Worm (Caenorhabditis elegans) whole organism, young adult: ENCODE data around the gene glt-6.

Source experiments
- B0019.2 ChIP-seq: fragments of 200-800 bp; sonication (Bioruptor generic); conservative IDR thresholded peaks from 2 replicates; pipeline ENCODE4 v1.3.6; 2022; ENCODE audit warnings: missing genetic modification reagents, missing genetic modification characterization, missing compliant biosample characterization
- B0336.3 ChIP-seq: fragments of 200-800 bp; sonication (Bioruptor generic); IDR thresholded peaks from 2 replicates; pipeline ENCODE4 v1.3.6; 2022; ENCODE audit warnings: missing genetic modification characterization, missing compliant biosample characterization
- C06A6.2 ChIP-seq: fragments of 200-800 bp; sonication (Bioruptor generic); conservative IDR thresholded peaks from 2 replicates; pipeline ENCODE4 v1.3.6; 2022; ENCODE audit warnings: missing genetic modification characterization, missing compliant biosample characterization
- C17E4.6 ChIP-seq: fragments of 200-800 bp; sonication (Bioruptor generic); IDR thresholded peaks from 2 replicates; pipeline ENCODE4 v1.3.6; 2022; ENCODE audit warnings: missing genetic modification reagents, missing genetic modification characterization, missing compliant biosample characterization
- D2030.7 ChIP-seq: fragments of 200-800 bp; sonication (Bioruptor generic); IDR thresholded peaks from 2 replicates; pipeline ENCODE4 v1.3.6; 2022; ENCODE audit warnings: missing genetic modification reagents, missing genetic modification characterization, missing compliant biosample characterization
- F57A8.1 ChIP-seq: fragments of 200-800 bp; sonication (Bioruptor generic); optimal IDR thresholded peaks from 2 replicates; lab custom pipeline; 2018; ENCODE audit warnings: mild to moderate bottlenecking, missing genetic modification characterization, moderate library complexity, missing compliant biosample characterization
- K11D2.4 ChIP-seq: fragments of 200-800 bp; sonication (Bioruptor generic); IDR thresholded peaks from 2 replicates; pipeline ENCODE4 v1.3.6; 2022; ENCODE audit warnings: missing genetic modification reagents, missing genetic modification characterization, missing compliant biosample characterization
- T07F8.4 ChIP-seq: sonication (generic microtip); optimal IDR thresholded peaks from 2 replicates; lab custom pipeline; 2016; ENCODE audit warnings: mild to moderate bottlenecking, missing genetic modification characterization, moderate library complexity, missing compliant biosample characterization
- Y79H2A.3 ChIP-seq: fragments of 200-800 bp; sonication (Bioruptor generic); conservative IDR thresholded peaks from 2 replicates; pipeline ENCODE4 v1.3.6; 2022; ENCODE audit warnings: missing genetic modification reagents, missing genetic modification characterization, missing compliant biosample characterization
- ZK185.1 ChIP-seq: sonication (generic microtip); optimal IDR thresholded peaks from 2 replicates; lab custom pipeline; 2016; ENCODE audit warnings: mild to moderate bottlenecking, missing genetic modification characterization, missing compliant biosample characterization; ENCODE audit not compliant: poor library complexity, severe bottlenecking
- ama-1 ChIP-seq, 3 experiments: fragments of 150-350 bp in 1 of 3; sonication (generic microtip) in 2 of 3; optimal IDR thresholded peaks; 2 replicates each; lab custom pipeline; 2014 to 2018; ENCODE audit warnings: missing biosample characterization in 2 of 3, missing genetic modification characterization in 2 of 3, missing genetic modification reagents in 2 of 3
- aptf-2 ChIP-seq: fragments of 200-800 bp; sonication (Bioruptor generic); conservative IDR thresholded peaks from 2 replicates; pipeline ENCODE4 v1.3.6; 2022; ENCODE audit warnings: missing genetic modification reagents, missing genetic modification characterization, missing compliant biosample characterization
- aptf-3 ChIP-seq: fragments of 200-800 bp; sonication (Bioruptor generic); IDR thresholded peaks from 2 replicates; pipeline ENCODE4 v1.3.6; 2022; ENCODE audit warnings: missing genetic modification characterization, missing compliant biosample characterization
- atf-7 ChIP-seq: sonication (generic microtip); optimal IDR thresholded peaks from 2 replicates; lab custom pipeline; 2017; ENCODE audit warnings: mild to moderate bottlenecking, missing genetic modification characterization, missing compliant biosample characterization
- attf-3 ChIP-seq: fragments of 200-800 bp; sonication (Bioruptor generic); conservative IDR thresholded peaks from 2 replicates; pipeline ENCODE4 v1.3.6; 2022; ENCODE audit warnings: missing genetic modification reagents, missing genetic modification characterization, missing compliant biosample characterization
- bed-1 ChIP-seq: fragments of 200-800 bp; sonication (Bioruptor generic); IDR thresholded peaks from 2 replicates; pipeline ENCODE4 v1.3.6; 2022; ENCODE audit warnings: missing genetic modification reagents, missing genetic modification characterization, missing compliant biosample characterization
- bed-2 ChIP-seq: fragments of 200-800 bp; sonication (Bioruptor generic); IDR thresholded peaks from 2 replicates; pipeline ENCODE4 v1.3.6; 2022; ENCODE audit warnings: missing genetic modification reagents, missing genetic modification characterization, missing compliant biosample characterization
- ceh-40 ChIP-seq: fragments of 200-800 bp; sonication (Bioruptor generic); IDR thresholded peaks from 2 replicates; pipeline ENCODE4 v1.3.6; 2022; ENCODE audit warnings: missing genetic modification characterization, missing compliant biosample characterization
- ceh-79 ChIP-seq: sonication (generic microtip); optimal IDR thresholded peaks from 2 replicates; lab custom pipeline; 2017; ENCODE audit warnings: mild to moderate bottlenecking, missing genetic modification characterization, missing compliant biosample characterization
- ceh-91 ChIP-seq: fragments of 200-800 bp; sonication (Bioruptor generic); IDR thresholded peaks from 2 replicates; pipeline ENCODE4 v1.3.6; 2022; ENCODE audit warnings: missing genetic modification reagents, missing genetic modification characterization, missing compliant biosample characterization
- chd-7 ChIP-seq: sonication (generic microtip); optimal IDR thresholded peaks from 2 replicates; lab custom pipeline; 2016; ENCODE audit warnings: mild to moderate bottlenecking, missing genetic modification characterization, moderate library complexity, missing compliant biosample characterization
- die-1 ChIP-seq: sonication (generic microtip); optimal IDR thresholded peaks from 2 replicates; lab custom pipeline; 2016; ENCODE audit warnings: missing genotype, mild to moderate bottlenecking, missing genetic modification characterization, missing compliant biosample characterization
- dpff-1 ChIP-seq: sonication (generic microtip); optimal IDR thresholded peaks from 2 replicates; lab custom pipeline; 2017; ENCODE audit warnings: mild to moderate bottlenecking, missing genetic modification characterization, missing compliant biosample characterization
- efl-1 ChIP-seq: fragments of 150-350 bp; optimal IDR thresholded peaks from 2 replicates; lab custom pipeline; 2014; ENCODE audit warnings: missing biosample characterization, missing genetic modification reagents, missing genetic modification characterization
- ets-4 ChIP-seq: fragments of 200-800 bp; sonication (Bioruptor generic); optimal IDR thresholded peaks from 2 replicates; lab custom pipeline; 2018; ENCODE audit warnings: mild to moderate bottlenecking, missing genetic modification characterization, missing compliant biosample characterization
- fkh-3 ChIP-seq: sonication (generic microtip); optimal IDR thresholded peaks from 2 replicates; lab custom pipeline; 2016; ENCODE audit warnings: mild to moderate bottlenecking, missing genetic modification characterization, missing compliant biosample characterization
- hmg-1.2 ChIP-seq: fragments of 200-800 bp; sonication (Bioruptor generic); IDR thresholded peaks from 2 replicates; pipeline ENCODE4 v1.3.6; 2022; ENCODE audit warnings: missing genetic modification reagents, missing genetic modification characterization, missing compliant biosample characterization
- hsf-1 ChIP-seq: fragments of 200-800 bp; sonication (Bioruptor generic); IDR thresholded peaks from 2 replicates; pipeline ENCODE4 v1.3.6; 2022; ENCODE audit warnings: missing genetic modification reagents, missing genetic modification characterization, missing compliant biosample characterization
- lag-1 ChIP-seq: fragments of 200-800 bp; sonication (Bioruptor generic); IDR thresholded peaks from 2 replicates; pipeline ENCODE4 v1.3.6; 2022; ENCODE audit warnings: missing genetic modification reagents, missing genetic modification characterization, missing compliant biosample characterization
- let-526 ChIP-seq: fragments of 200-800 bp; sonication (Bioruptor generic); IDR thresholded peaks from 2 replicates; pipeline ENCODE4 v1.3.6; 2022; ENCODE audit warnings: missing genetic modification reagents, missing genetic modification characterization, missing compliant biosample characterization
- let-607 ChIP-seq, 2 experiments: fragments of 200-800 bp in 1 of 2; sonication (Bioruptor generic) in 1 of 2; sonication (generic microtip) in 1 of 2; optimal IDR thresholded peaks; 2 replicates each; lab custom pipeline; 2016 to 2018; ENCODE audit warnings: mild to moderate bottlenecking in 2 of 2, missing compliant biosample characterization in 2 of 2, missing genetic modification characterization in 2 of 2, moderate library complexity in 2 of 2, missing genotype in 1 of 2
- lin-26 ChIP-seq: fragments of 200-800 bp; sonication (Bioruptor generic); IDR thresholded peaks from 2 replicates; pipeline ENCODE4 v1.3.6; 2022; ENCODE audit warnings: missing genetic modification reagents, missing genetic modification characterization, missing compliant biosample characterization
- lin-35 ChIP-seq, 3 experiments: fragments of 150-350 bp in 2 of 3; sonication (generic microtip) in 1 of 3; optimal IDR thresholded peaks; 2 replicates each; lab custom pipeline; 2014 to 2018; ENCODE audit warnings: missing biosample characterization in 3 of 3, missing genetic modification characterization in 3 of 3, missing genetic modification reagents in 3 of 3
- lin-40 ChIP-seq: sonication (generic microtip); optimal IDR thresholded peaks from 2 replicates; lab custom pipeline; 2016; ENCODE audit warnings: missing genetic modification characterization, mild to moderate bottlenecking, missing compliant biosample characterization, missing genotype, missing genetic modification reagents
- mes-4 ChIP-seq: sonication (generic microtip); optimal IDR thresholded peaks from 2 replicates; lab custom pipeline; 2016; ENCODE audit warnings: missing genotype, missing genetic modification characterization, missing compliant biosample characterization
- nfya-1 ChIP-seq: sonication (generic microtip); optimal IDR thresholded peaks from 2 replicates; lab custom pipeline; 2017; ENCODE audit warnings: antibody characterized with exemption, missing compliant biosample characterization, missing genetic modification characterization, borderline replicate concordance; ENCODE audit not compliant: insufficient read depth
- nhr-120 ChIP-seq: fragments of 200-800 bp; sonication (Bioruptor generic); IDR thresholded peaks from 2 replicates; pipeline ENCODE4 v1.3.6; 2022; ENCODE audit warnings: missing genetic modification characterization, missing compliant biosample characterization
- nhr-80 ChIP-seq: sonication (generic microtip); optimal IDR thresholded peaks from 2 replicates; lab custom pipeline; 2016; ENCODE audit warnings: missing genetic modification characterization, missing compliant biosample characterization
- pha-4 ChIP-seq: fragments of 150-350 bp; sonication (generic microtip); optimal IDR thresholded peaks from 2 replicates; lab custom pipeline; 2014; ENCODE audit warnings: missing biosample characterization, missing genetic modification reagents, missing genetic modification characterization
- snpc-1.1 ChIP-seq: sonication (generic microtip); optimal IDR thresholded peaks from 2 replicates; lab custom pipeline; 2017; ENCODE audit warnings: missing genetic modification characterization, mild to moderate bottlenecking, missing compliant biosample characterization, antibody characterized with exemption, moderate library complexity, missing genotype, missing genetic modification reagents; ENCODE audit not compliant: insufficient read depth
- snpc-3.4 ChIP-seq: sonication (generic microtip); optimal IDR thresholded peaks from 2 replicates; lab custom pipeline; 2017; ENCODE audit warnings: missing genetic modification characterization, mild to moderate bottlenecking, missing compliant biosample characterization, antibody characterized with exemption, moderate library complexity, missing genotype, missing genetic modification reagents
- tbp1 ChIP-seq: fragments of 200-800 bp; sonication (Bioruptor generic); optimal IDR thresholded peaks from 2 replicates; lab custom pipeline; 2018; ENCODE audit warnings: mild to moderate bottlenecking, missing genetic modification characterization, missing compliant biosample characterization
- tlf-1 ChIP-seq: fragments of 200-800 bp; sonication (Bioruptor generic); optimal IDR thresholded peaks from 2 replicates; lab custom pipeline; 2018; ENCODE audit warnings: mild to moderate bottlenecking, missing genetic modification characterization, missing compliant biosample characterization
- unc-130 ChIP-seq: sonication (generic microtip); optimal IDR thresholded peaks from 2 replicates; lab custom pipeline; 2016; ENCODE audit warnings: missing genetic modification reagents, missing genetic modification characterization, missing compliant biosample characterization
- zfh-2 ChIP-seq: fragments of 200-800 bp; sonication (Bioruptor generic); conservative IDR thresholded peaks from 2 replicates; pipeline ENCODE4 v1.3.6; 2022; ENCODE audit warnings: missing genetic modification reagents, missing genetic modification characterization, missing compliant biosample characterization
- ztf-22 ChIP-seq: fragments of 200-800 bp; sonication (Bioruptor generic); optimal IDR thresholded peaks from 2 replicates; lab custom pipeline; 2018; ENCODE audit warnings: mild to moderate bottlenecking, missing genetic modification characterization, moderate library complexity, missing compliant biosample characterization
- ztf-28 ChIP-seq: fragments of 200-800 bp; sonication (Bioruptor generic); IDR thresholded peaks from 2 replicates; pipeline ENCODE4 v1.3.6; 2022; ENCODE audit warnings: missing genetic modification reagents, missing genetic modification characterization, missing compliant biosample characterization

Gene glt-6

ce11 chrIV:7547843-7548578, 44.6 kb downstream of the glt-6 start, which contains the start of the genes cdd-2 and oef-1 (continued):
- peak; percentile 58 for TF ChIP-seq attf-3 (GFP tag; lab: Robert Waterston, UW)
- no peak for TF ChIP-seq lin-35 (GFP tag; optimal IDR thresholded peaks at IDR 0.05; lab: Kevin White, UChicago)
- TF ChIP-seq mes-4 = no peak
- peak; percentile 78; the same call in 1 of the 2 replicates for TF ChIP-seq C17E4.6
- TF ChIP-seq lag-1 = no peak
- TF ChIP-seq Y79H2A.3 (GFP tag; lab: Robert Waterston, UW) = peak; percentile 94
- TF ChIP-seq ztf-28 (GFP tag; lab: Robert Waterston, UW) = peak; percentile 96
- no peak for TF ChIP-seq die-1
- TF ChIP-seq ceh-40 (GFP tag; lab: Robert Waterston, UW) = no peak
- TF ChIP-seq T07F8.4 = no peak
- TF ChIP-seq B0019.2 (GFP tag; lab: Robert Waterston, UW) = peak; percentile 95
- peak; percentile 69; the same call in 1 of the 2 replicates for TF ChIP-seq B0336.3 (GFP tag; lab: Robert Waterston, UW)
- TF ChIP-seq aptf-3 (GFP tag; lab: Robert Waterston, UW) = no peak; the same call in 1 of the 2 replicates
- TF ChIP-seq ZK185.1 (tag; lab: Kevin White, UChicago) = no peak
- peak; percentile 85 for TF ChIP-seq tlf-1 (GFP tag; lab: Kevin White, UChicago)
- TF ChIP-seq chd-7 = no peak
- no peak for TF ChIP-seq snpc-1.1 (tag; lab: Kevin White, UChicago)
- TF ChIP-seq ets-4 = no peak
- TF ChIP-seq nhr-80 (tag; lab: Kevin White, UChicago) = no peak
- TF ChIP-seq dpff-1 (tag; lab: Kevin White, UChicago) = no peak
- TF ChIP-seq F57A8.1 (GFP tag; lab: Kevin White, UChicago) = no peak
- peak; percentile 96 for TF ChIP-seq D2030.7
- no peak for TF ChIP-seq C06A6.2 (GFP tag; lab: Robert Waterston, UW)
- TF ChIP-seq snpc-3.4 (tag; lab: Kevin White, UChicago) = peak; percentile 29
- peak; percentile 99 for TF ChIP-seq ceh-91 (GFP tag; lab: Robert Waterston, UW)
- no peak for TF ChIP-seq ceh-79
- TF ChIP-seq aptf-2 (GFP tag; lab: Robert Waterston, UW) = peak; percentile 44; the same call in 1 of the 2 replicates
- no peak for TF ChIP-seq nfya-1 (tag; lab: Kevin White, UChicago)
- TF ChIP-seq ama-1 (optimal IDR thresholded peaks at IDR 0.05; lab: Kevin White, UChicago) = no peak
- no peak for TF ChIP-seq ama-1 (GFP tag; optimal IDR thresholded peaks at IDR 0.05; lab: Kevin White, UChicago)
- peak; percentile 87 for TF ChIP-seq hsf-1
- no peak for TF ChIP-seq K11D2.4 (GFP tag; lab: Robert Waterston, UW)
- TF ChIP-seq efl-1 (GFP tag; lab: Kevin White, UChicago) = peak; percentile 92

ce11 chrIV:7549844-7550243, 46.4 kb downstream of the glt-6 start:
- peak; percentile 12 for TF ChIP-seq tbp1 (GFP tag; lab: Kevin White, UChicago)
- TF ChIP-seq let-526 (GFP tag; lab: Robert Waterston, UW) = peak; percentile 64; the same call in 1 of the 2 replicates
- no peak for TF ChIP-seq pha-4 (tag; lab: Kevin White, UChicago)
- TF ChIP-seq lin-26 (GFP tag; lab: Robert Waterston, UW) = peak; percentile 43
- TF ChIP-seq atf-7 (tag; lab: Kevin White, UChicago) = no peak
- peak; percentile 68; the same call in 1 of the 2 replicates for TF ChIP-seq zfh-2 (GFP tag; lab: Robert Waterston, UW)
- TF ChIP-seq let-607 (tag; optimal IDR thresholded peaks at IDR 0.05; lab: Kevin White, UChicago) = peak; percentile 89 to 96
- TF ChIP-seq fkh-3 (tag; lab: Kevin White, UChicago) = no peak
- TF ChIP-seq ztf-22 (GFP tag; lab: Kevin White, UChicago) = no peak
- TF ChIP-seq hmg-1.2 (GFP tag; lab: Robert Waterston, UW) = no peak; the same call in 1 of the 2 replicates
- TF ChIP-seq bed-2 (GFP tag; lab: Robert Waterston, UW) = no peak
- TF ChIP-seq snpc-1.1 (tag; lab: Kevin White, UChicago) = no peak
- TF ChIP-seq bed-1 (GFP tag; lab: Robert Waterston, UW) = no peak
- no peak for TF ChIP-seq C06A6.2 (GFP tag; lab: Robert Waterston, UW)
- TF ChIP-seq unc-130 (GFP tag; lab: Kevin White, UChicago) = no peak
- no peak for TF ChIP-seq lin-40 (tag; lab: Kevin White, UChicago)
- 0 out of 2 replicates have a peak, but pooled peaks have one; percentile 32 for TF ChIP-seq nhr-120 (GFP tag; lab: Robert Waterston, UW)
- no peak for TF ChIP-seq snpc-3.4 (tag; lab: Kevin White, UChicago)
